Fruit fly (Drosophila melanogaster) whole organism, larva: ENCODE measurements around the gene Cyp40.

Experiments used
- noc ChIP-seq: fragments of 200-800 bp; sonication (Bioruptor generic); optimal IDR thresholded peaks from 3 replicates; lab custom pipeline; 2019; ENCODE audit warnings: missing biosample characterization, mild to moderate bottlenecking, missing genetic modification characterization, moderate library complexity

Cyp40 gene

DNA sequence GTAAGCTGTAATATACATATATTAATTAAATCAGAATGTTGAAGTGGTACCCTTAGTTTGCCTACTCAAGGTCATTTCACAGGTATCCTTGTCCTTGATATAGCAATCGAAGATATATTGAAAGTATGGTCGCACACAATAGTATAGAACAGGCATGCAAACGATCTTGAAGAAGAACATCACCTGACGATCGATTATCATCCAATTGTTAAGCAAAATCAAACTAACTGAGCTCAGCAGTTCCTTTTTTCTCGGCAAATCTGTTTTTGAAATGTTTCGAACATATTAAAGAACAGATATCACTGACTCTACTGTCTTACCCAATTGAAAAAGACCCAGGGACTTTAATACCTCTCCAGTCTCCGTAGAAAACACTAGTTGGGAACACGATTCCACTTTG, at the start of gene Cyp40:
Cyp40 (plus strand) TSS at position 301 of the 400 bp plus-strand sequence.
- TF ChIP-seq noc, result no peak

dm6 chr3L:9583388-9583787, 45.1 kb upstream of the Cyp40 start:
- no peak for TF ChIP-seq noc

DNA sequence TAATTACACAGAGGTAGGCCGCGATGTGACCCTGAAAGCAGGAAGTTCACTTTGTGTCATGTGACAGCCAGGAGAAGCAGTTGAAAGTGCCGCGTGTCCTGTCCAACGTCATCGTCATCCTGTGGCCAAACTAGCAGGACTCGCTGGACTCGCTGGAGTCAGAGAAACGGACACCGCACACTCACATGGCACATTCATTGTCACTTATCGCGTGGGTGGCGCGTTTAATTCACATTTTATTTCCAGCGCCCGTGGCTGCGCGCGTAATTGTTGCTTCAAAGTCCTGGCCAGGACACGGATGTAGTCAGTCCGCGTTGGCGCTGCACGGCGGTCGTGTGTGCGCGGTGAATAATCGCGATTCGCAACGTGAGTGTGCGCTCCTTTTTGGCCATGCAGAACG, 31.0 kb upstream of the Cyp40 start, which contains the start of gene Tmc:
Tmc (plus strand) TSS at position 301 of the 400 bp plus-strand sequence.
- TF ChIP-seq noc, result no peak

- no peak for TF ChIP-seq noc
These were observed 29.8 kb upstream of the Cyp40 start, which contains the start of gene CG3222 for dm6 chr3L:9598688-9599087. CG3222 (plus strand) TSS chr3L:9598988.

DNA sequence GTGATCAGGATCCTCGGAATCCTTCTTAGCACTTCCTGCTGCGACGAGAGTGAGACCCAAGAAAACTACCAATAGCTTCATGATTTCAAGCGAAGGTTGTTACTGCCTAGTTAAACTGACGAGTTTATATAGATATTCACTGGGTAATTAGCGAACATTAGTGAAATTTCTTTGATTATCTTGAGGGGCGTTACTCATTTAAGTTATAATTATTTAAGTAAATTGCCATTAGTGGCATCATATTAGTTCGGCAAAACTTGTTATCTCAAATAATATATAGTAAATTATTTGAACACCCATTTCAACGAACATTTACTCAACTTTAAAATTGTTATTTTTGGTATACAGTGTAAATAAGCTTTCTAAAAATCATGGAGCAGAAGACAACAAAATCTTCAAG, 27.3 kb upstream of the Cyp40 start, which contains the start of the genes CG3088 and CG3306:
CG3088 (minus strand) TSS at position 101 of the 400 bp plus-strand sequence.
CG3306 (plus strand) TSS at position 299 of the 400 bp plus-strand sequence.
- no peak for TF ChIP-seq noc

- no peak for TF ChIP-seq noc
These were observed 14.4 kb upstream of the Cyp40 start for dm6 chr3L:9613960-9614588.

DNA sequence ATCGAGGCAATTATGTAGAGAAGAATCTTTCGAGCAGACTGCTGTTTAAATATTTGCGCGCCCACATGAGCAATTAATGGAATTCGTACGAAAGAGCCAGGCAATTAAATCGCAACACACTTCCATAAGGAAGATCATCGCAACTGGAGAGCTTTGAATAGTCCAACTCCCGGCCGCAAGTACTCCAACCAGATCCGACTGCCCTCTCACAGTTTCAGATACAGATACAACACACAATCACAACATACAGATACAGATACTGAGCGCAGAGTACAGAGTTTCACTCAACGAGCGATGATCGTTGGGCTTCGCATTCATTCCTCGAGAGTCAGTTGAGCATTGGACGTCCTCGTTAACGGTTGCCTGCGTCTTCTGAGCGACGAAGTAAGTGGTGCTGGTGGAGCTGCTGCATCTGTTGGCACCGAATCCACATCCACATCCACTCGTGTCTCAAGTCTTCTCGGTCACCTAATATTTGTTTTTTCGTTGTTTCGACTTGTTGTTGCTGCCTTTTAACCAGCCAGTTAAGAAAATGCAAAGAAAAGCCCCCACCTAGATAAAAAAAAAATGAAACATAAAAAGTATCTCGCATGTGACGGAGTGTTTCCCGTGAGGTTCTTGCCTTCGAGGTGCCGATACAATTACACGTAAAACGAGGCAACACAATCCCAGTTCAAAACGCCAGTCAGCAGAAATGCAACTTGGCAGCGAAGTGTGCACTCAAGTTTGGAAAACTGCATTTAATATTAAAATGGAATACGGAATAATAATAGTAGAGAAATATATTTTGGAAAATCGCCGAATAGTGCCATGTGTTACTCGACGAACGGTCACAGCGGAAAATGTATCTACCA, 13.7 kb upstream of the Cyp40 start, which contains the start of gene LanB2:
LanB2 (plus strand) TSS at position 326 of the 854 bp plus-strand sequence.
- TF ChIP-seq noc, result peak; percentile 37

DNA sequence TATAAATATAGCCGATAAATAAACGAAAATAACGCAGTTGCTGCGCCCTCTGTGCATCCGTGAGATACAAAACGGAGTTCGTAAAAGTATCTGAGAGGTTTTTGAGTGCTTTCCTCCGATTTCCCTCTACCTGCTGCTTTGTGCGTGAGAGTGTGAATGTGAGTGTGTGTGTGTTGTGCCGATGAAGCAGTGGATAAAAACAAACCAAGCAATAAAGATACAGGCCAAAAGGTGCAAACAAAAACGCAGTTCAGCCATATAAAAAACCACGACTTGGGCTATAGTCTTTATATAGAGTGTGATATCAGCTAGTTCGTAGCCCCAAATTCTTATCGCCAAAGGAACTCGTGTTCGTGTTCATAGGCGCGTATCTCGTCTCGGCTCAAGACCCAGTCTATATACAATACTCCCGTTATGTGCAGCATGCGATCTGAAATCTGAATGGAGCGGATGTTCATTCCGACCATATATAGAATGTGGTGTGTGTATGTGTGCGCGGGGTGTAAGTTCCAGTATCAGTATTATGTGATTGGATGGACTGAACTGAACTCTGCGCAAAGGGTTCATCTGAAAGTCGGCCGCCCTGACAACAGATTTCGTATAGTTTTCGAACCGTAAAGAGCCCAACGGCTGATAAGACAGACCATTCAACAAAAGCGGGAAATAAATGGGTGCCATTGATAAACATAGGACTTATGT, 12.9 kb upstream of the Cyp40 start:
- peak; percentile 33 for TF ChIP-seq noc

DNA sequence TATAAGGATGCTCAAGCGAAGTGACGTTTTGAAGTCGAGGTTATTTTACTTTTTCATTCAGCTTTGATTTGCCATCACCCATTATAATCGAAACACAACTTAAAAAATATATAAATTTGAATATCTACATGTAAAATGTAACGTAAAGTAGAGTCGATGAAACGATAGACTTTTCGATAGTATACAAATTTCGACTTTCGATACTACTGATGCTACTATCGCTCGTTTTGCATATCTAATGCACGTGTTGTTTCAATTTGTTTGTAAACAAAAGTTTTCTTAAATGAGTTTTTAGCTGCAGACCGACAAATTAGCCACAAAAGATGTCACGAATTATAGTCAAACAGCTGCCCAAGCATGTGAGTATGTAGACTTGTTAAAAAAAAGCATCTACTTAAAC, 4.5 kb upstream of the Cyp40 start, which contains the start of gene CG3335:
CG3335 (plus strand) TSS at position 224 of the 400 bp plus-strand sequence.
- TF ChIP-seq noc, result no peak

DNA sequence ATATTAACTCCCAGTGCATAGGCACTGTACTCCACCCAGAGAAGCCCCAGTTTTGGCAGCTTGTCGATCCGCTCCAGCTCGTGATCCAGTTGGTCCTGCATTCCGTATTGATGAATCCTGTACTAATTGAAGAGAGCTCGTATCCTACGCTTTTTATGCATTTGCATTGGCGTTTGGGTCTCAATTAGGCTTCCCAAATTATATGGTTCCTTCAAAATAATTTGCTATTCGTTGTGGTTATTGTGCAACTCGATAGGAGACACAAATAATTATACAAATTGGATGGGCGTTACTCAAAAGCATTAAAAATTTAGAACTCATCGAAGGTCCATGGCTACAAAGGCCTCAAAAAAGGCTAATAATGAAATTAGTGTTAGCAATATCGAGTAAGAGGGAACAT, 617 bp downstream of the Cyp40 start, which contains the start of gene Or67b:
Or67b (minus strand) TSS at position 101 of the 400 bp plus-strand sequence.
- no peak for TF ChIP-seq noc

- TF ChIP-seq noc, result no peak
These were observed 1.4 kb downstream of the Cyp40 start for dm6 chr3L:9629910-9630309.

DNA sequence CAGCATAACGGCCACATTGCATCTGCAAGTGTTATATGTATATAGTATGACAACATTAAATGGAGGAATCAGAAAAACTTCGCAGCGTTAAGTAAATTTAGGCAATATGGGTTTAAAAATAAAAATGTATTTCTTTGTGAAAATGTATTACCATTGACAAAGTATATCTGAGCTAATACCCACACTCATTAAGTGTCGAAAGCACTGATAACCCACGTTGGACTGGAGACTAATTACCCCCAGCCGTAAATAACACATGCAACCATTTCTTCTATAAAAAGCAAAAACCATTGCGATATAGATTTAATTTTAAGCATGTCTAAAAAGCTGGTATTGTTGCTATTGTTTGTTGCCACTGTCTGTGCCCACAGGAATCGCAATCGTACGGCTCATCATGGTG, 9.3 kb downstream of the Cyp40 start, which contains the start of gene CG8329:
CG8329 (plus strand) TSS at position 301 of the 400 bp plus-strand sequence.
- no peak for TF ChIP-seq noc

- no peak for TF ChIP-seq noc
These were observed 10.5 kb downstream of the Cyp40 start, which contains the start of gene CG18179 for dm6 chr3L:9638971-9639370. CG18179 (plus strand) TSS chr3L:9639271.

DNA sequence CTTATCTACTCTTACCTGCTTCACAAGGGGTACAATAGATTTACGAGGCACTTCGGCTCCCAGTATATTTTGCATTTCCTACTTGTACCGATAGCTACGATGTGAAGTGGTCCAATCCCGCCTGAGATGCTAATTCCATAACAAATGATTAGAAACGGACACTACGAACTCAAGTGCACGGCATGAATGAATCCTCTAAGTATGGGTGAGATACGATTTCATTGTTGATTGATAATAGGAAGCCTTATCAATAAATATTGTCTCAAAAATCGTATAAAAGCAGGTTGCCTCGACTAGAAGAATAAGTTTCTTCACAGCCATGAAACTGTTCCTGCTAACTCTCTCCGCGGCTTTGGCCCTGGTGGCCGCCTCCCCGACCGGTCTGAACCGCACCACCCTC, 12.2 kb downstream of the Cyp40 start, which contains the start of gene CG18180:
CG18180 (plus strand) TSS at position 301 of the 400 bp plus-strand sequence.
- no peak for TF ChIP-seq noc

DNA sequence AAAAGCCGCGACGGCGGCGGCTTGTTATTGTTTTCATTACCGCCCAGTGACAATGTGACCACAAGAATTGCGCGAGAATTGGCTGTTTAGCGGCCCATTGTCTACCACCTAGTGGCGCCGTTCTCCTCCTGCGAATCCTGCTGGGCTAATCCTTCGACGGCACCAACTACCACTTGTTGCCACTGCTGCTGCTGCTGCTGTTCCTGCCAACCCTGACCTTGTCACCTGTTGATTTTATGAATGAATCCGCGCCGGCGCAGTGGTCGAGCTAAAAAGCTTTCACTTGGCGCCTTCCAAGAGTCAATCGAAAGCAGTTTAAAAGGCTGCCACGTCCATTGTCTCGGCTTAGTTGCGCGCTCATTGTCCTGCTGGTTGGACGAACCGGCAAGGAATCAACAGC, 15.3 kb downstream of the Cyp40 start, which contains the start of gene CNMaR:
CNMaR (plus strand) TSS at position 348 of the 400 bp plus-strand sequence.
- no peak for TF ChIP-seq noc

dm6 chr3L:9671372-9671771, 42.9 kb downstream of the Cyp40 start:
- TF ChIP-seq noc, result no peak
